Worm (Caenorhabditis elegans) whole organism, L4 larva: ENCODE data around the gene nsy-1.

Experiments used
- Y105C5A.15 ChIP-seq: fragments of 200-800 bp; sonication (Bioruptor generic); IDR thresholded peaks from 2 replicates; pipeline ENCODE4 v1.3.6; 2022; ENCODE audit warnings: missing genetic modification characterization, missing compliant biosample characterization
- ama-1 ChIP-seq: fragments of 150-350 bp; optimal IDR thresholded peaks from 2 replicates; lab custom pipeline; 2014; ENCODE audit warnings: inconsistent platforms, mixed read lengths
- ceh-20 ChIP-seq: fragments of 200-800 bp; sonication (Bioruptor generic); IDR thresholded peaks from 2 replicates; pipeline ENCODE4 v1.3.6; 2022; ENCODE audit warnings: missing genetic modification reagents, missing genetic modification characterization, missing compliant biosample characterization
- ceh-28 ChIP-seq: fragments of 150-350 bp; optimal IDR thresholded peaks from 2 replicates; lab custom pipeline; 2014; ENCODE audit warnings: missing biosample characterization, missing genetic modification reagents, missing genetic modification characterization
- daf-19 ChIP-seq: fragments of 200-800 bp; sonication (Bioruptor generic); conservative IDR thresholded peaks from 2 replicates; pipeline ENCODE4 v1.3.6; 2022; ENCODE audit warnings: missing genetic modification characterization, missing compliant biosample characterization
- fkh-10 ChIP-seq: fragments of 150-350 bp; optimal IDR thresholded peaks from 2 replicates; lab custom pipeline; 2014; ENCODE audit warnings: missing biosample characterization, missing genetic modification reagents, missing genetic modification characterization
- lsy-2 ChIP-seq, 2 experiments: fragments of 150-350 bp in 1 of 2; sonication (generic microtip) in 1 of 2; optimal IDR thresholded peaks; 2 replicates each; lab custom pipeline; 2014 to 2017; ENCODE audit warnings: missing biosample characterization in 2 of 2, missing genetic modification characterization in 2 of 2
- mep-1 ChIP-seq: fragments of 150-350 bp; sonication (generic microtip); optimal IDR thresholded peaks from 3 replicates; lab custom pipeline; 2014; ENCODE audit warnings: missing biosample characterization, missing genetic modification characterization
- nhr-28 ChIP-seq: fragments of 150-350 bp; optimal IDR thresholded peaks from 2 replicates; lab custom pipeline; 2014; ENCODE audit warnings: missing biosample characterization, missing genetic modification characterization
- pha-4 ChIP-seq, 2 experiments: fragments of 150-350 bp in 1 of 2; fragments of 200-800 bp in 1 of 2; sonication (Bioruptor generic) in 1 of 2; IDR thresholded peaks in 1 of 2; optimal IDR thresholded peaks in 1 of 2; 2 replicates each; pipeline versions ENCODE4 v1.3.6 to Lab custom; 2014 to 2022; ENCODE audit warnings: missing genetic modification characterization in 2 of 2, missing genetic modification reagents in 2 of 2, missing biosample characterization in 1 of 2, missing compliant biosample characterization in 1 of 2
- snpc-4 ChIP-seq: fragments of 150-350 bp; optimal IDR thresholded peaks from 2 replicates; lab custom pipeline; 2014; ENCODE audit warnings: missing biosample characterization, missing genetic modification characterization
- unc-39 ChIP-seq: sonication (generic microtip); optimal IDR thresholded peaks from 2 replicates; lab custom pipeline; 2017; ENCODE audit warnings: missing biosample characterization, missing genetic modification characterization
- zag-1 ChIP-seq: fragments of 150-350 bp; optimal IDR thresholded peaks from 2 replicates; lab custom pipeline; 2014; ENCODE audit warnings: missing biosample characterization, missing genetic modification characterization

DNA sequence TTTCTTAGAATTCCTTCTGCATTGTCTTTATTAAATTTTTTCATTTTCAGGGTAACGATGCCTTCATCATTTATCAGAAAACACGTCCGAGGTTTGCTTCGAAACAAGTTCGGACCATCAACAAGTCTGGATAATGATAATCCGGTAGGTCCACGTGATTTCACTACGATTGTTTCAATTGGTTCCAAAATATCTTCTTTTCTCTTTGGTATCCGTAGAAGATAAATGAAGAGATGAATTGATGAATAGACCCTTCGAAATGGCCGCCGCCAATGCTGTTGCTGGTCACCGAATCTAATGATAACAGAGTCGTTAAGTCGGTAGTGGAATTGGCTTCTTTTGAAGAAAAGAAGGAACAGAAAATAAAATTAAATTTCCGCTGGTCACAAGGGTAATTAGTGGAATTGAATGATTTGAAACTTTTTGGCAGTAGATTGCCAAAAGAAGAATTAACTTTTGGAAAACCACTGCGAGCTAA lies 27.3 kb downstream of the nsy-1 start, which contains the start of gene F33G12.6:
- TF ChIP-seq ceh-28 (no peak), pha-4 (GFP tag; IDR thresholded peaks at IDR 0.05; lab: Robert Waterston, UW) (no peak), pha-4 (tag; optimal IDR thresholded peaks at IDR 0.05; lab: Kevin White, UChicago) (no peak), ceh-20 (GFP tag; lab: Robert Waterston, UW) (no peak), lsy-2 (tag; optimal IDR thresholded peaks at IDR 0.05; lab: Kevin White, UChicago) (no peak), daf-19 (no peak), ama-1 (no peak), nhr-28 (tag; lab: Kevin White, UChicago) (no peak), mep-1 (tag; lab: Kevin White, UChicago) (no peak), snpc-4 (tag; lab: Kevin White, UChicago) (no peak), zag-1 (tag; lab: Kevin White, UChicago) (no peak), fkh-10 (GFP tag; lab: Kevin White, UChicago) (no peak), unc-39 (no peak), Y105C5A.15 (GFP tag; lab: Robert Waterston, UW) (no peak)
